Worm (Caenorhabditis elegans): ENCODE results near the gene unc-130.

Gene unc-130

DNA sequence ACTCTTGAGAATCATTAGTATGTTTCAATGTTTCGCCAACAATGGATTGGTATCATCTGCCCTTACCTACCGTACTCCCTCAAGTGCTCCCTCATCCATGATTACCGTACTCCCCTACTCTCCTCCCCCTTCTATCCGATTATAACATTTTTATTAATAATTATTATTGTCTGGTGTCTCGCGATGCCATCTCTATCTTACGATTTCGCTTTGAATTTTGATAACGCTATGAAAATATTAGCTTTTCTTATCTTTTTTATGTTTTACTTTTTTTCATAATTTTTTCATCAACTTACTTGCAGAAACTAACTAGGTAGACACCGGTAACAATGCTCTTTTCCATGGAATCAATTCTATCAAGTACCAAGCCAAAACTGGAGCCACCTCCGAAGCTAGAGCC lies at the start of gene unc-130:
TSS of gene unc-130 (plus strand) at position 301 of the 400 bp plus-strand sequence.
- no peak for TF ChIP-seq nhr-25 (tag; optimal IDR thresholded peaks at IDR 0.05)
- TF ChIP-seq elt-2 (tag; optimal IDR thresholded peaks at IDR 0.05): peak; percentile 27
- TF ChIP-seq tbx-2 (tag; optimal IDR thresholded peaks at IDR 0.05): no peak

DNA sequence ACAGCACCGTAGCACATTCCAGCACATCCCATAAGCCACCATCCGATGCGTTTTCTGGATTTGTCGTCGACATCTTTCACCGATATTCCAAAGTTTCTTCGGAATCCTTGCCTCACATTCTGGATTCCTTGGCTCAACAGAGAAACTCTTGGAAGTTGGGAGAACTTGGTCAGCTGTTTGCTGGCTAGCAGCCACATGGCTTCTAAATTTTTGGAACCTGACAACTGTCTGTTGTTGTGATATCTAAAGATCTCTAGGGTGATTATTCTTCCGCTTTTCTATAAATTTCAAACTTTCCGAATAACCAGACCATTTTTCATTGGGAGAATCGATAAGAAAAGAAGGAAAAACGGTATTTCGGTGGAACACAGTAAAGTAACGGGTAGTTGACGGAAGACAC lies 47.0 kb upstream of the unc-130 start, which contains the start of gene cox-15:
TSS of gene cox-15 (minus strand) at position 202 of the 400 bp plus-strand sequence.
- TF ChIP-seq fkh-10 (GFP tag; optimal IDR thresholded peaks at IDR 0.05) (no peak), jun-1 (tag; optimal IDR thresholded peaks at IDR 0.05) (no peak), nhr-43 (tag; optimal IDR thresholded peaks at IDR 0.05; ENCODE audit: poor library complexity, severe bottlenecking) (no peak), ceh-9 (tag; optimal IDR thresholded peaks at IDR 0.05) (no peak), nhr-76 (tag; optimal IDR thresholded peaks at IDR 0.05) (no peak), ztf-4 (tag; optimal IDR thresholded peaks at IDR 0.05) (no peak), elt-2 (tag; optimal IDR thresholded peaks at IDR 0.05) (no peak), sea-2 (GFP tag; optimal IDR thresholded peaks at IDR 0.05) (no peak), eor-1 (tag; optimal IDR thresholded peaks at IDR 0.05) (no peak), ama-1 (optimal IDR thresholded peaks at IDR 0.05) (no peak), hmg-11 (tag; optimal IDR thresholded peaks at IDR 0.05) (no peak), nhr-12 (tag; optimal IDR thresholded peaks at IDR 0.05) (no peak), fos-1 (tag; optimal IDR thresholded peaks at IDR 0.05) (no peak), nhr-23 (tag; optimal IDR thresholded peaks at IDR 0.05) (no peak), egl-27 (tag; optimal IDR thresholded peaks at IDR 0.05) (no peak), nhr-25 (tag; optimal IDR thresholded peaks at IDR 0.05) (no peak), lin-39 (tag; optimal IDR thresholded peaks at IDR 0.05) (no peak), mdl-1 (tag; optimal IDR thresholded peaks at IDR 0.05) (no peak)

DNA sequence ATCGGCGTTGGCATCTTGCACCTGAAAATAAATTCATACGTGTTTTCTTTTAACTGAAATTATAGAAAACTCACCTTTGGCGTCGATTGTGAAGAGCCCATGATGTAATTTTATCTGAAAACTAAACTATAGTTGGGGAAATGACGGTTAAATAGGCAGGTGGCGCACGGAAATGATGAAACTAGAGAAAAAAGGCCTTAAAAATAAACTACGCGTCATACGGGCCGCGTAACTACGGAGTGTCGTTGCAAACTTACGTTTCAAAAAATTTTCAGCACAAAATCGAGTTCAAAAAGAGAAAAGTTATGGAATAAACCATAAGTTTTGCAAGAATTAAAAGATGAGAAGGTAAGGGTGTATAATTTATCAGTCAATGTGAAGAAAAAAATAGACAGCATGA lies 45.5 kb upstream of the unc-130 start, which contains the start of gene cchl-1:
TSS of gene cchl-1 (minus strand) at position 114 of the 400 bp plus-strand sequence.
- TF ChIP-seq lsy-12 (tag; optimal IDR thresholded peaks at IDR 0.05) (no peak), R02D3.7 (tag; optimal IDR thresholded peaks at IDR 0.05) (no peak), jun-1 (tag; optimal IDR thresholded peaks at IDR 0.05) (no peak), mml-1 (tag; optimal IDR thresholded peaks at IDR 0.05) (no peak), mdl-1 (tag; optimal IDR thresholded peaks at IDR 0.05) (no peak), elt-2 (tag; optimal IDR thresholded peaks at IDR 0.05) (peak; percentile 32), fos-1 (tag; optimal IDR thresholded peaks at IDR 0.05) (no peak), ceh-16 (tag; optimal IDR thresholded peaks at IDR 0.05) (no peak), hmg-11 (tag; optimal IDR thresholded peaks at IDR 0.05) (peak; percentile 21), elt-1 (tag; optimal IDR thresholded peaks at IDR 0.05) (no peak), nhr-12 (tag; optimal IDR thresholded peaks at IDR 0.05) (no peak), skn-1 (tag; optimal IDR thresholded peaks at IDR 0.05) (no peak), nhr-25 (tag; optimal IDR thresholded peaks at IDR 0.05) (no peak), tbx-2 (tag; optimal IDR thresholded peaks at IDR 0.05) (no peak), ztf-4 (tag; optimal IDR thresholded peaks at IDR 0.05) (no peak), nhr-11 (tag; optimal IDR thresholded peaks at IDR 0.05) (no peak), eor-1 (tag; optimal IDR thresholded peaks at IDR 0.05) (no peak), unc-39 (tag; optimal IDR thresholded peaks at IDR 0.05) (no peak), nhr-28 (tag; optimal IDR thresholded peaks at IDR 0.05) (no peak), unc-62 (GFP tag; optimal IDR thresholded peaks at IDR 0.05) (no peak), lin-15B (tag; optimal IDR thresholded peaks at IDR 0.05) (peak; percentile 29), ama-1 (optimal IDR thresholded peaks at IDR 0.05) (peak; percentile 44), zag-1 (tag; optimal IDR thresholded peaks at IDR 0.05) (no peak), pqm-1 (tag; optimal IDR thresholded peaks at IDR 0.05) (no peak), pha-4 (tag; optimal IDR thresholded peaks at IDR 0.05) (peak; percentile 36), aly-2 (tag; optimal IDR thresholded peaks at IDR 0.05) (no peak), ceh-82 (tag; optimal IDR thresholded peaks at IDR 0.05) (no peak), fkh-2 (tag; optimal IDR thresholded peaks at IDR 0.05) (no peak), nhr-23 (tag; optimal IDR thresholded peaks at IDR 0.05) (no peak), nhr-67 (tag; optimal IDR thresholded peaks at IDR 0.05) (no peak), elt-3 (tag; optimal IDR thresholded peaks at IDR 0.05) (no peak), ZK546.5 (tag; optimal IDR thresholded peaks at IDR 0.05) (no peak), egl-27 (tag; optimal IDR thresholded peaks at IDR 0.05) (no peak), fkh-10 (GFP tag; optimal IDR thresholded peaks at IDR 0.05) (no peak), nhr-237 (tag; optimal IDR thresholded peaks at IDR 0.05) (no peak), lin-39 (tag; optimal IDR thresholded peaks at IDR 0.05) (no peak), egl-5 (tag; optimal IDR thresholded peaks at IDR 0.05) (no peak), nhr-43 (tag; optimal IDR thresholded peaks at IDR 0.05; ENCODE audit: poor library complexity, severe bottlenecking) (no peak), snpc-4 (tag; optimal IDR thresholded peaks at IDR 0.05) (no peak), sea-2 (GFP tag; optimal IDR thresholded peaks at IDR 0.05) (no peak), daf-12 (tag; optimal IDR thresholded peaks at IDR 0.05) (no peak), ceh-9 (tag; optimal IDR thresholded peaks at IDR 0.05) (no peak), ztf-11 (tag; optimal IDR thresholded peaks at IDR 0.05) (no peak), ceh-28 (tag; optimal IDR thresholded peaks at IDR 0.05) (no peak), nhr-77 (tag; optimal IDR thresholded peaks at IDR 0.05) (no peak), nfya-1 (tag; optimal IDR thresholded peaks at IDR 0.05; ENCODE audit: insufficient read depth) (peak; percentile 32)

Measured in whole organism, L3 larva.